Fruit fly (Drosophila melanogaster) S2 (cell line): ENCODE measurements around the gene CG5877.

Experiments
- CG8478 ChIP-seq: fragments of >200 bp; optimal IDR thresholded peaks from 2 replicates; lab custom pipeline; 2018
- CTCF ChIP-seq, 2 experiments: fragments of >200 bp; optimal IDR thresholded peaks; 2 replicates each; lab custom pipeline; 2018

dm6 chrX:15320973-15321372 lies 28.1 kb downstream of the CG5877 start:
- TF ChIP-seq CG8478 (lab: Kevin White, UChicago) (no peak), CTCF (optimal IDR thresholded peaks at IDR 0.05; lab: Kevin White, UChicago) (no peak)
